Fruit fly (Drosophila melanogaster) whole organism, embryonic: ENCODE results near the gene CG1172.

ENCODE experiments used
- Atf-2 ChIP-seq: fragments of 200-800 bp; sonication (Bioruptor generic); optimal IDR thresholded peaks from 2 replicates; lab custom pipeline; 2016; ENCODE audit warnings: missing biosample characterization, missing genetic modification characterization
- CG12744 ChIP-seq: fragments of 200-800 bp; sonication (Bioruptor generic); optimal IDR thresholded peaks from 2 replicates; lab custom pipeline; 2016; ENCODE audit warnings: missing biosample characterization, missing genetic modification characterization
- CG17568 ChIP-seq: fragments of 200-800 bp; sonication (Bioruptor generic); optimal IDR thresholded peaks from 2 replicates; lab custom pipeline; 2018; ENCODE audit warnings: missing biosample characterization, mild to moderate bottlenecking, missing genetic modification characterization, moderate library complexity
- CG18619 ChIP-seq: fragments of 200-800 bp; sonication (Bioruptor generic); optimal IDR thresholded peaks from 3 replicates; lab custom pipeline; 2017; ENCODE audit warnings: missing biosample characterization, mild to moderate bottlenecking, missing genetic modification characterization
- D19B ChIP-seq: fragments of 200-800 bp; sonication (Bioruptor generic); optimal IDR thresholded peaks from 2 replicates; lab custom pipeline; 2017; ENCODE audit warnings: missing biosample characterization, mild to moderate bottlenecking, missing genetic modification characterization
- Six4 ChIP-seq: fragments of 200-800 bp; sonication (Bioruptor generic); optimal IDR thresholded peaks from 2 replicates; lab custom pipeline; 2016; ENCODE audit warnings: missing biosample characterization, missing genetic modification characterization
- Sox102F ChIP-seq: fragments of 200-800 bp; sonication (Bioruptor generic); optimal IDR thresholded peaks from 2 replicates; lab custom pipeline; 2018; ENCODE audit warnings: missing biosample characterization, mild to moderate bottlenecking, missing genetic modification characterization, moderate library complexity
- kay ChIP-seq: fragments of 200-800 bp; sonication (Bioruptor generic); optimal IDR thresholded peaks from 2 replicates; lab custom pipeline; 2016; ENCODE audit warnings: missing biosample characterization, missing genetic modification characterization
- lov ChIP-seq, 2 experiments: fragments of 200-800 bp in 1 of 2; fragments of >200 bp in 1 of 2; sonication (Bioruptor generic) in 1 of 2; IDR thresholded peaks in 1 of 2; optimal IDR thresholded peaks in 1 of 2; 2 replicates in 1 of 2; 3 replicates in 1 of 2; pipeline versions ENCODE4 v1.3.6 to Lab custom; 2017 to 2022; ENCODE audit warnings: missing biosample characterization in 1 of 2, missing genetic modification characterization in 1 of 2
- pita ChIP-seq: fragments of 200-800 bp; sonication (Bioruptor generic); optimal IDR thresholded peaks from 2 replicates; lab custom pipeline; 2017; ENCODE audit warnings: missing biosample characterization, mild to moderate bottlenecking, missing genetic modification characterization
- ranshi ChIP-seq: fragments of 200-800 bp; sonication (Bioruptor generic); IDR thresholded peaks from 2 replicates; pipeline ENCODE4 v1.3.6; 2022; ENCODE audit warnings: missing biosample characterization, missing genetic modification characterization
- run ChIP-seq: fragments of 200-800 bp; sonication (Bioruptor generic); optimal IDR thresholded peaks from 3 replicates; lab custom pipeline; 2018; ENCODE audit warnings: missing biosample characterization, mild to moderate bottlenecking, missing genetic modification characterization
- slou ChIP-seq: fragments of 200-800 bp; sonication (Bioruptor generic); optimal IDR thresholded peaks from 3 replicates; lab custom pipeline; 2016; ENCODE audit warnings: missing biosample characterization, missing genetic modification characterization

DNA sequence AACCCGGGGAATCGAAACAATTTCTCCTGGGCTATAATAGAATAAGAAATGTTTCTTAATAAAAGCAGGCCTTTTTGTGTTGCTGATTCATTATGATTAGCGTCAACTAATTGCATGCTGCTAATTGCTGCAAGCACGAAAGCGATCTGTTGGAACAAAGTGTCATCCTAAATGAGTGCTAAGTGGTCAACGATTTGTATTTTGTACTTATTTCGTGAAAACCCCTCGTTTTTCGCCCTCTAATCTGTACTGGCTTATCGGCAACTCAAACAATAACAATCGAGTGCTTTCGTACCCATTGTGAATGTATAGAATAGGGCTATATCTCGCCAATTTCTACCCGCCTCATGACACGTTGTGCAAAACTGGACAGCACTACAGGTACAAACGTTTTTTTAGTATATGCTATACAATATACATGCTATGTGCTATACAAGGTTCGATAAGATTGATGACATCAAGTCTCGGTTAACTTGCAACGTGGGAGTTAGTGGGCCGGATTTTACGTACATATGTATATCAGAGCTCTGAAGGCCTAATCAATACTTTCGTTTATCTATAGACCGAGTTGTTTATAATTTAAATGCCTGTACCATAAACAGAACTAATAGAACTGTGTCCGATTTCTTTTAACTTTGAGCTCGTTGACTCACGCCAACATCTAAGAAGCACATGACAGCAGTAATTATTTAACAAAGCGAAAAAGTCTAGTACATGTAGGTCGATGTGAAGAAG, 29.0 kb upstream of the CG1172 start:
- no peak for TF ChIP-seq ranshi (GFP tag; lab: Robert Waterston, UW)
- TF ChIP-seq slou (GFP tag; lab: Kevin White, UChicago): no peak
- no peak for TF ChIP-seq Six4 (GFP tag; lab: Kevin White, UChicago)
- TF ChIP-seq CG17568 (GFP tag; lab: Kevin White, UChicago): peak; percentile 13
- no peak for TF ChIP-seq CG12744 (GFP tag; lab: Kevin White, UChicago)
- no peak for TF ChIP-seq CG18619 (GFP tag; lab: Kevin White, UChicago)
- no peak for TF ChIP-seq kay (GFP tag; lab: Kevin White, UChicago)
- TF ChIP-seq lov (optimal IDR thresholded peaks at IDR 0.05; lab: Kevin White, UChicago): no peak
- TF ChIP-seq lov (GFP tag; IDR thresholded peaks at IDR 0.05; lab: Robert Waterston, UW): no peak
- no peak for TF ChIP-seq run (tag; lab: Kevin White, UChicago)
- TF ChIP-seq D19B (GFP tag; lab: Kevin White, UChicago): no peak
- TF ChIP-seq Sox102F (GFP tag; lab: Kevin White, UChicago): no peak
- no peak for TF ChIP-seq Atf-2 (GFP tag; lab: Kevin White, UChicago)
- no peak for TF ChIP-seq pita (GFP tag; lab: Kevin White, UChicago)
